Fruit fly (Drosophila melanogaster) whole organism, pupa: ENCODE measurements around the gene CG13895.

ENCODE experiments used
- CG10348 ChIP-seq: fragments of 200-800 bp; sonication (Bioruptor generic); IDR thresholded peaks from 2 replicates; pipeline ENCODE4 v1.3.6; 2022; ENCODE audit warnings: missing biosample characterization, missing genetic modification characterization
- CG12605 ChIP-seq: fragments of 200-800 bp; sonication (Bioruptor generic); IDR thresholded peaks from 2 replicates; pipeline ENCODE4 v1.3.6; 2022; ENCODE audit warnings: missing biosample characterization, missing genetic modification characterization
- CG13204 ChIP-seq: fragments of 200-800 bp; sonication (Bioruptor generic); optimal IDR thresholded peaks from 2 replicates; lab custom pipeline; 2018; ENCODE audit warnings: missing biosample characterization, mild to moderate bottlenecking, missing genetic modification characterization, moderate library complexity
- CG14655 ChIP-seq: fragments of 200-800 bp; sonication (Bioruptor generic); optimal IDR thresholded peaks from 3 replicates; lab custom pipeline; 2017; ENCODE audit warnings: mild to moderate bottlenecking, missing biosample characterization, missing genetic modification reagents, missing genetic modification characterization
- CG15710 ChIP-seq: fragments of 200-800 bp; sonication (Bioruptor generic); optimal IDR thresholded peaks from 2 replicates; lab custom pipeline; 2018; ENCODE audit warnings: missing biosample characterization, mild to moderate bottlenecking, missing genetic modification characterization, moderate library complexity
- CG17806 ChIP-seq: fragments of 200-800 bp; sonication (Bioruptor generic); optimal IDR thresholded peaks from 2 replicates; lab custom pipeline; 2018; ENCODE audit warnings: missing biosample characterization, mild to moderate bottlenecking, missing genetic modification characterization, moderate library complexity
- CG32121 ChIP-seq: fragments of 200-800 bp; sonication (Bioruptor generic); IDR thresholded peaks from 2 replicates; pipeline ENCODE4 v1.3.6; 2022; ENCODE audit warnings: missing biosample characterization, missing genetic modification characterization
- CG34367 ChIP-seq: fragments of 200-800 bp; sonication (Bioruptor generic); optimal IDR thresholded peaks from 2 replicates; lab custom pipeline; 2018; ENCODE audit warnings: missing biosample characterization, mild to moderate bottlenecking, missing genetic modification characterization
- CG4496 ChIP-seq: fragments of 200-800 bp; sonication (Bioruptor generic); IDR thresholded peaks from 3 replicates; pipeline ENCODE4 v1.3.6; 2022; ENCODE audit warnings: missing biosample characterization, missing genetic modification characterization
- CG8159 ChIP-seq: fragments of 200-800 bp; sonication (Bioruptor generic); optimal IDR thresholded peaks from 3 replicates; lab custom pipeline; 2018; ENCODE audit warnings: missing biosample characterization, mild to moderate bottlenecking, missing genetic modification characterization, moderate library complexity
- CG8301 ChIP-seq: fragments of 200-800 bp; sonication (Bioruptor generic); optimal IDR thresholded peaks from 2 replicates; lab custom pipeline; 2018; ENCODE audit warnings: missing biosample characterization, mild to moderate bottlenecking, missing genetic modification characterization
- CG9948 ChIP-seq: fragments of 200-800 bp; sonication (Bioruptor generic); optimal IDR thresholded peaks from 2 replicates; lab custom pipeline; 2018; ENCODE audit warnings: missing biosample characterization, mild to moderate bottlenecking, missing genetic modification characterization, moderate library complexity
- D1 ChIP-seq: fragments of 200-800 bp; sonication (Bioruptor generic); optimal IDR thresholded peaks from 2 replicates; lab custom pipeline; 2018; ENCODE audit warnings: missing biosample characterization, mild to moderate bottlenecking, missing genetic modification characterization, moderate library complexity
- EcR ChIP-seq: fragments of 200-800 bp; sonication (Bioruptor generic); optimal IDR thresholded peaks from 3 replicates; lab custom pipeline; 2019; ENCODE audit warnings: missing biosample characterization, missing genetic modification characterization, mild to moderate bottlenecking, moderate library complexity, missing genetic modification reagents
- Ets98B ChIP-seq: fragments of 200-800 bp; sonication (Bioruptor generic); IDR thresholded peaks from 2 replicates; pipeline ENCODE4 v1.3.6; 2022; ENCODE audit warnings: missing biosample characterization, missing genetic modification characterization
- Pif1A ChIP-seq: fragments of 200-800 bp; sonication (Bioruptor generic); optimal IDR thresholded peaks from 3 replicates; lab custom pipeline; 2016; ENCODE audit warnings: missing biosample characterization, missing genetic modification characterization
- Pif1B ChIP-seq: fragments of 200-800 bp; sonication (Bioruptor generic); optimal IDR thresholded peaks from 3 replicates; lab custom pipeline; 2016; ENCODE audit warnings: missing biosample characterization, missing genetic modification characterization
- Snoo ChIP-seq: fragments of 200-800 bp; sonication (Bioruptor generic); optimal IDR thresholded peaks from 3 replicates; lab custom pipeline; 2017; ENCODE audit warnings: missing biosample characterization, mild to moderate bottlenecking, missing genetic modification characterization, inconsistent platforms
- fd96Ca ChIP-seq: fragments of 200-800 bp; sonication (Bioruptor generic); IDR thresholded peaks from 3 replicates; pipeline ENCODE4 v1.3.6; 2022; ENCODE audit warnings: missing biosample characterization, missing genetic modification characterization
- gl ChIP-seq: fragments of 200-800 bp; sonication (Bioruptor generic); optimal IDR thresholded peaks from 2 replicates; lab custom pipeline; 2018; ENCODE audit warnings: missing biosample characterization, mild to moderate bottlenecking, missing genetic modification characterization
- rn ChIP-seq: fragments of 200-800 bp; sonication (Bioruptor generic); IDR thresholded peaks from 2 replicates; pipeline ENCODE4 v1.3.6; 2022; ENCODE audit warnings: missing biosample characterization, missing genetic modification characterization

CG13895 gene

DNA sequence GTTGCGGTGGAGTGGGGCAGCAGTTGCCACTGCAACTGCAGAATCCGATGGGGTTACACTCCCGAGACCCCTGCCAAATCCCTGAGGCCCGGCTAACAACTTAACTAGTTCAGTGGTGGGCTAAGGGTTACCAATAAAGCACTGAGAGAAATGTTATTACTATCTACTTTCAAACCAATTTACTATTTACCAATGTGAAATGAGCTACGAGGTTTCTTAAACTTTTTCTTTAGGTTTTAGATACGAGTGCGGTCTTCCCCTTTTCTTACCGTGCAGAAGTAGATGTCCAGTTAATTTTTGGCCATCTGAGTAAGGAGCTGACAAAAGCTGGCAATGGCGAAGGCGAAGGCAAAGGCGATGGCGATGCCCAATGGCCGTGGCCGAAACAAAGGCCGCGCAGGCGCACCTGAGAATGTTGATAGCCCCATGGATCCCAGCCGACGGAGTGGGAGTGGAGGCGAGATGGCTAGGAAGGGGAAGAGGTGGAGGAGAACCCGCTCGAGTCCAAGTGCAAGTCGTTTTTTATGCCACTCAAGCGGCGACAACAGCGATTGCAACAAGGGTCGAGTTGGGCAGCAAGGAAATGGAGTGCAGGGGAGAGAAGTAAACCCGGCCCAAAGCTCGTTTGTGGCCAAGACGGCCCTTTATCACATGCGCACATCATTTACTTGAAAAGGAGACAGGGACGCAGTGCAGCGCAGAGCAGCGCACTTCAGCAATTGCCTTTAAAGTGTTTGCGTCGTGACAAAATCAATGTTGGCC is 47.5 kb downstream of the CG13895 start:
- TF ChIP-seq EcR (GFP tag; lab: Kevin White, UChicago) (peak; percentile 44), CG13204 (GFP tag; lab: Kevin White, UChicago) (peak; percentile 73), CG14655 (GFP tag; lab: Kevin White, UChicago) (peak; percentile 65), CG4496 (GFP tag; lab: Robert Waterston, UW) (peak; percentile 53; the same call in 2 of the 3 replicates), CG32121 (no peak), Ets98B (no peak), D1 (tag; lab: Kevin White, UChicago) (peak; percentile 4), CG9948 (tag; lab: Kevin White, UChicago) (peak; percentile 58), CG10348 (GFP tag; lab: Robert Waterston, UW) (no peak), Pif1B (GFP tag; lab: Kevin White, UChicago) (peak; percentile 62), fd96Ca (GFP tag; lab: Robert Waterston, UW) (no peak), Snoo (peak; percentile 15), rn (GFP tag; lab: Robert Waterston, UW) (0 out of 2 replicates have a peak, but pooled peaks have one; percentile 6), CG12605 (GFP tag; lab: Robert Waterston, UW) (no peak), gl (tag; lab: Kevin White, UChicago) (peak; percentile 44), CG15710 (peak; percentile 72), Pif1A (GFP tag; lab: Kevin White, UChicago) (peak; percentile 53), CG8159 (tag; lab: Kevin White, UChicago) (peak; percentile 70), CG17806 (tag; lab: Kevin White, UChicago) (peak; percentile 74), CG8301 (peak; percentile 37), CG34367 (tag; lab: Kevin White, UChicago) (peak; percentile 66)

DNA sequence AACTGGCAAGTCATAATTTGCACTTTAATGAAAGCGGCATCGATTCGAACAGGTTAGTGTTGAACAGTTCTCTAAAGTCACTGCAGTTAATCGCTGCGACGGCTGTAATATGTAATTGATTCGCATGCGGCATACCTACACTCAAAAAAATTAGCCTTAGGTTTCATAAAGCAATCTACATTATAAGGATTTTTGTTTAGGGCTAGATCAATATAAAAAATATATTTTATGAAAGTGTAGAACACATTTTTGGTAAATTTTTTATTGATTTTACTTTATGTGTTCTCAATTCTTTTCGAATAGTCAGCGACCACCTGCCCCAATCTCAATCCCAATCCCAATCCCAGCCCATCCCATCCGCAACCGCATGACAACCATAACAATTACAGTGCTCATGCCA is 49.7 kb downstream of the CG13895 start:
- peak; percentile 68; the same call in 2 of the 3 replicates for TF ChIP-seq CG4496 (GFP tag; lab: Robert Waterston, UW)
- peak; percentile 26; the same call in 1 of the 2 replicates for TF ChIP-seq Ets98B
- no peak for TF ChIP-seq rn (GFP tag; lab: Robert Waterston, UW)
- peak; percentile 36; the same call in 1 of the 2 replicates for TF ChIP-seq CG12605 (GFP tag; lab: Robert Waterston, UW)
- TF ChIP-seq CG9948 (tag; lab: Kevin White, UChicago): peak; percentile 39
- peak; percentile 54 for TF ChIP-seq CG8301
- TF ChIP-seq Pif1B (GFP tag; lab: Kevin White, UChicago): peak; percentile 20
- TF ChIP-seq Snoo: no peak
- no peak for TF ChIP-seq Pif1A (GFP tag; lab: Kevin White, UChicago)
- TF ChIP-seq CG14655 (GFP tag; lab: Kevin White, UChicago): peak; percentile 39
- peak; percentile 39; the same call in 1 of the 2 replicates for TF ChIP-seq CG32121
- TF ChIP-seq gl (tag; lab: Kevin White, UChicago): no peak
- peak; percentile 18 for TF ChIP-seq CG17806 (tag; lab: Kevin White, UChicago)
- 0 out of 3 replicates have a peak, but pooled peaks have one; percentile 32 for TF ChIP-seq fd96Ca (GFP tag; lab: Robert Waterston, UW)
- TF ChIP-seq CG13204 (GFP tag; lab: Kevin White, UChicago): no peak
